Fruit fly (Drosophila melanogaster) whole organism, prepupa: ENCODE results near the gene ND-B14.5B.

Experiments used
- CG10631 ChIP-seq: fragments of 200-800 bp; sonication (Bioruptor generic); optimal IDR thresholded peaks from 2 replicates; lab custom pipeline; 2016; ENCODE audit warnings: missing biosample characterization, missing genetic modification characterization
- CG16779 ChIP-seq: fragments of 200-800 bp; sonication (Bioruptor generic); optimal IDR thresholded peaks from 3 replicates; lab custom pipeline; 2017; ENCODE audit warnings: missing biosample characterization, mild to moderate bottlenecking, missing genetic modification characterization
- CG4318 ChIP-seq: fragments of 200-800 bp; sonication (Bioruptor generic); optimal IDR thresholded peaks from 3 replicates; lab custom pipeline; 2017; ENCODE audit warnings: missing biosample characterization, mild to moderate bottlenecking, missing genetic modification characterization
- CG6276 ChIP-seq: fragments of 200-800 bp; sonication (Bioruptor generic); optimal IDR thresholded peaks from 2 replicates; lab custom pipeline; 2017; ENCODE audit warnings: missing biosample characterization, mild to moderate bottlenecking, missing genetic modification characterization
- CG8632 ChIP-seq: fragments of 200-800 bp; sonication (Bioruptor generic); optimal IDR thresholded peaks from 3 replicates; lab custom pipeline; 2016; ENCODE audit warnings: missing biosample characterization, missing genetic modification characterization
- Eip93F ChIP-seq: fragments of 200-800 bp; sonication (Bioruptor generic); optimal IDR thresholded peaks from 2 replicates; lab custom pipeline; 2016; ENCODE audit warnings: missing biosample characterization, mild to moderate bottlenecking, missing genetic modification characterization
- Sox15 ChIP-seq: fragments of 200-800 bp; sonication (Bioruptor generic); optimal IDR thresholded peaks from 3 replicates; lab custom pipeline; 2016; ENCODE audit warnings: missing biosample characterization, missing genetic modification characterization
- cyc ChIP-seq: fragments of 200-800 bp; sonication (Bioruptor generic); optimal IDR thresholded peaks from 3 replicates; lab custom pipeline; 2016; ENCODE audit warnings: missing biosample characterization, missing genetic modification characterization

- TF ChIP-seq CG16779 (tag; lab: Kevin White, UChicago) (no peak), CG6276 (GFP tag; lab: Kevin White, UChicago) (no peak), CG10631 (GFP tag; lab: Kevin White, UChicago) (no peak), Eip93F (GFP tag; lab: Kevin White, UChicago) (no peak), Sox15 (GFP tag; lab: Kevin White, UChicago) (no peak), CG4318 (no peak), CG8632 (no peak), cyc (GFP tag; lab: Kevin White, UChicago) (no peak)
Observed at dm6 chr2L:3128335-3128734, 17.3 kb downstream of the ND-B14.5B start, which contains the start of gene CG15403.
